Worm (Caenorhabditis elegans): ENCODE data around the gene dnj-5.
A peak's percentile ranks its signal among the peaks of the same experiment; 100 is the strongest.

DNA sequence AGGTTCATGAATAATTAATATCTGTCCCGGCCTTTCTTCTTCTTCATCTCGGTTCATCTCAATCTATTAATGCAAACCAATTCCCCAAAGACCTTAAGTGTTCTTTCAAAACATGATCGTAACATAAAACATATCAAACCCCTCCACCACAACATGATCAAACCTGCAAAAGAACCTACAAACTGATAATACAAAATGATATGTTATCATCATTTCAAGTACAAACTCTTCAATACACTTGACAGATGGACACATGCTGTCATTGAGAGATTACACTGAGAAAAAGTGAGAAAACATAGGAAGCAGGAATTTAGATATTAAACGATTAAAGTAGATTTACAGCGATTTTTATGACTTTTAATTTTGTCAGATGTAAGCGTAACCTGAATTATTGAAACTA lies 33.6 kb downstream of the dnj-5 start:
- TF ChIP-seq pqm-1 (tag; optimal IDR thresholded peaks at IDR 0.05) (no peak), tbx-2 (tag; optimal IDR thresholded peaks at IDR 0.05) (no peak), ces-1 (GFP tag; optimal IDR thresholded peaks at IDR 0.05) (no peak), nhr-77 (tag; optimal IDR thresholded peaks at IDR 0.05) (no peak), fkh-10 (GFP tag; optimal IDR thresholded peaks at IDR 0.05) (no peak), blmp-1 (tag; optimal IDR thresholded peaks at IDR 0.05) (peak; percentile 2), ama-1 (optimal IDR thresholded peaks at IDR 0.05) (no peak)
